Worm (Caenorhabditis elegans): ENCODE data around the gene sri-24.
A peak's percentile ranks its signal among the peaks of the same experiment; 100 is the strongest.
"Not testable (repeated sequence)": the region's sequence is repeated elsewhere in the genome, so short reads cannot be mapped to it uniquely, and the experiment has no call there.

sri-24 gene

DNA sequence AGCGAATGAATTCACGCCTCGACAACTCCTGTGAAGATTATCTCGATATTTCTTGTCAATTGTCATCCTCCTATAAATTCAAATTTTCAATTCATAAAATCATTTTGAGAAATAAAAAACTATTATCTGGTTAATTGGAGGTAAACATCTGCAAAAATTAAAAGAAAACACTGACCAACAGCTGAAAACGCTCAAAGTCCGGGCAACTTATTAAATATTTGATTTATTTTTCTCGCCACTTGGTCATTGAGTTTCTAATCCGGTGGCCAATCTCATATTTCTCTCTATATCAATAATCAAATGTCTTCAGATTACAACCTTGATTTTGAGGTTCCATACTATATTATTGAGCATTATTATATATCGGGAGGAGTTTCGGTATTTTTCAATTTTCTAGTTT is at the start of gene sri-24:
Gene sri-24 (plus strand): TSS at position 301 of the 400 bp plus-strand sequence.
- TF ChIP-seq lsy-12, ztf-4, lin-15B (tag; optimal IDR thresholded peaks at IDR 0.05): not testable (repeated sequence)

DNA sequence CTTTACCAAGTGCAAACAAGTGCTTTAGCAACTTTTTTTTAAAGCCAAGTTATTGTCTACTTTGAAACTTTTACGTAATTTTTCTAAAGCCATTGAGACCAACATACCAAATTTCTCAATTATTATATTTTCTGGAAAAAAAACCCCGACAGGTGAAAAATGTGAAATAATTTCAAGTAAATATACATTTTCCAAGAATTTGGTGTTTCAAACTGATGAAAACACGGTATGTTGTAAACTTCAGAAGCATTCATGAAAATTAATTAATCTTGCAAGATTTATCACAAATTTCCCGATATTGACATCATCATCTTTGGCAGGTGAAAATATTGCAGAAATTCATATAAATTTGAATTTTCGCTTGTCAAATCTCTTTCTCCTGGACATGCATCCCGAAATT is 49.3 kb upstream of the sri-24 start, which contains the start of gene srz-11:
Gene srz-11 (plus strand): TSS at position 386 of the 400 bp plus-strand sequence.
- no peak for TF ChIP-seq nfya-1 (tag; optimal IDR thresholded peaks at IDR 0.05; ENCODE audit: insufficient read depth)
- no peak for TF ChIP-seq elt-1 (tag; optimal IDR thresholded peaks at IDR 0.05)
- peak; percentile 15 for TF ChIP-seq nhr-11 (tag; optimal IDR thresholded peaks at IDR 0.05)
- no peak for TF ChIP-seq nhr-28 (tag; optimal IDR thresholded peaks at IDR 0.05)
- TF ChIP-seq nhr-23 (tag; optimal IDR thresholded peaks at IDR 0.05), result no peak

DNA sequence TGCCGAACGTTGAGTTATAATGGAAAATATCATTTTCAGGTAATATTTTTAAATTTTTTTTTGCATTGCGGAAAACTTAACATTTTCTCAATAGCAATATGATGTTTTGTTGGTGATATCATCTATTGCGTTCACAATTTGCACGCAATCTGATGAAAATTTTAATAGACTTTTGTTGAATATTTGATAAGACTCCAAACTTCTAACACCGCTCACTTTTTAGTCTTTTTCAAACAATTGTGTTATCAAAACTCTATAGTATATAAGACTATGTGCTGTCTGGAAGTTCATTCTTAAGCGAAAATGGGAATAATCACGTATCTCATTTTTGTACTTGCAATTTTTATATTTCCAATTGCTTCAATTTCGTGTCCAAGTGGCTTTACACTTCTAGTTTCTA is 36.5 kb upstream of the sri-24 start, which contains the start of gene clec-47:
Gene clec-47 (plus strand): TSS at position 301 of the 400 bp plus-strand sequence.
- TF ChIP-seq elt-2 (tag; optimal IDR thresholded peaks at IDR 0.05), result peak; percentile 3
- no peak for TF ChIP-seq tbx-2 (tag; optimal IDR thresholded peaks at IDR 0.05)

DNA sequence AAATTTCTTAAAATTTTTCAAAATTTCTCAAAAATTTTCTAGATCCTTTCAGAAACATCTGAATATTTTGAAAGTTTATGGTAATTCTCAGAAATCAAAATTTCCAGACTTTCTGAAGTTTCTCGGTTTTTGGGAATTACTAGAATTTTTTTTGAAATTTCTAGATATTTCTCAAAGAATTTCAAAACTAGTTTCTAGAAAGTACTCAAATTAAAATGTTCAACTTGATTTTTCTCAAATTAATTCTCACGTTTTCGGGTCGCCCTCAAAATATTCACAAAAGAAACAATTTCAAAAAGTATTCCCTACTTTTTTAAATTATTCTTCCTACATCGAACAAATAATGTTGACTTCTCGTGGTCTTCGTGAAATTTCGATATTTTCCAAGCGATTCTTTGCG is 32.2 kb upstream of the sri-24 start, which contains the start of gene T09F5.10:
Gene T09F5.10 (plus strand): TSS at position 301 of the 400 bp plus-strand sequence.
- TF ChIP-seq eor-1 (tag; optimal IDR thresholded peaks at IDR 0.05) (no peak), unc-39 (tag; optimal IDR thresholded peaks at IDR 0.05) (no peak), lin-15B (tag; optimal IDR thresholded peaks at IDR 0.05) (no peak), ZK546.5 (tag; optimal IDR thresholded peaks at IDR 0.05) (no peak), zag-1 (tag; optimal IDR thresholded peaks at IDR 0.05) (no peak), nhr-28 (tag; optimal IDR thresholded peaks at IDR 0.05) (no peak), nhr-237 (tag; optimal IDR thresholded peaks at IDR 0.05) (no peak), nhr-43 (tag; optimal IDR thresholded peaks at IDR 0.05; ENCODE audit: poor library complexity, severe bottlenecking) (no peak)

DNA sequence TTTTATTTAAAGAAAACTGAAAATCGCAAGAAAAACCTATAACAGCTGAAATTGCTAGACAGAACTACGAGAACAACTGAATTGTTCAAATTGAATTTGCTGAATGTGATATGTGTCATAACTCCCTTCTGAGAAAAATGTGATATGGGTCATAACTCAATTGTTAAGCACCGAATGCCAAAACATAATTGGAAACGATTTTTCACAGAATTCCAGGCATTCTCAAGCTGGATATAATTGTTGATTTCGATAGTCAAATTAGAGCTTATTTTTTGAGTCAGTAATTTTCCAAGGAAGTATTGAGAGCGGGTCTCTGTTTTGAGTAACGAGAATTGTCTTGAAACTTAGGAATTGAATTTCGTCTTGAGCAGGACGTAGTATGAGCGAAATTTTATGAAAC is 30.1 kb upstream of the sri-24 start:
- TF ChIP-seq hmg-11 (tag; optimal IDR thresholded peaks at IDR 0.05), result no peak
- TF ChIP-seq nhr-11 (tag; optimal IDR thresholded peaks at IDR 0.05), result peak; percentile 5

DNA sequence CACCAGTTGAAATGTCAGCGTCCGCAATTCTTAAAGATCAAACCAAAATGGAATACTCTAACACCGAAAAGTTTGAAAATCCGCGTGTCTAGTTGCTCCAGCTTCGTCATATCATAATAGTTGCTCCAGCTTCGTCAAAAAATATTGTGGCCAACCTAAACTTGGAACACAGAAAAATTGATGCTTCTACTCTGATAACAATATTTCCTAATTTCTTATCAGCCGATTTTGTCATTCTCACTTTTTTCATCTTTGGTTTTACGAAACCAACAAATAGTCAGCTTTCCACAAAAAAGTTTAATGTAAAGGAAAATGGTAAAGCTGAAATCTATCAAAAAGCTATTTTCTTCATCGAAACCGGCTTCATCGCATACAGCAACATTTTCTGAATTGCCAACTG is 29.6 kb upstream of the sri-24 start, which contains the start of gene fbxa-84:
Gene fbxa-84 (plus strand): TSS at position 34 of the 400 bp plus-strand sequence.
- TF ChIP-seq elt-2 (tag; optimal IDR thresholded peaks at IDR 0.05) (peak; percentile 54), nhr-76 (tag; optimal IDR thresholded peaks at IDR 0.05) (no peak)

DNA sequence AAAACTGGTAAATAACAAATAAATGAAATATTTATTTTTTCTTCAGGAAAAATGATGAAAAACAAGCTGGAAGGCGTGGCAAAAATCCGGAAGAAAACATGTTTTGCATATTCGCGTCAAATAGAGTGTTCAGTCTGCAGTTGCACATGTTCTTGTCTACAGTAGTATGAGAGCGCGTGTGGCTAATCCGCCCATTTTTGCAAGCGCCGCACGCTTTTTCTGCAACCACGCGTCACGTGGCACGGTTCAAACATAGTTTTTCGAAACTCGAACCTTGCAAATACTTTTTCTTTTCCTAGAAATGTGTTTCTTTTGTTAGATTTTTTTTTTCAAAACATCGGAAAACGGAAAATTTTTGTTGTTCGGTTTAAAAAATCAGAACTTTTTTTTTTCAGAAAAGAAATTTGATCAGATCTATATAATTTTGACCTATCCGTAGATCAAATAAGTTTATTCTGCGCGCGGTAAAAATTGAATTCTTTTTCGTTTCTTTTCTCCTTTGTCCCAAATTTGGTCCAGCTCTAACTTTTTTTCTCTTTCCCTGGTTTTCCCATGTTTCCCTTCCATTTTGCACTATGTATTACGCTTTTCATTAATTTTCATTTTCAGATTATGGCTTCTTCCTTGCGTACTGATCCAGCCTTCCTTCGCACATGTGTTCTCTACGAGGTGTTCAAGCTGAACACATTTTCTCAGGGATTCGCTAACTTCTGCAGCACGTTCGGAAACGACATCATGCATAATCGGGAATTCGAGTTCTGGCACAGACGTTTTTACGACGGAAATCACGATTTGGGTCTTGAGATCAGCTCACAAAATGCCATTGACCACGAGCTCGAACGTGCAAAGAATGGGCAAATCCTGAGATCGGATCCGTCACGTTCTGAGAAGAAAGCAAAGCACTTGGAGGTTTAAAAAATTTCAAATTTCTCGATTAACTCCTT is 27.6 kb upstream of the sri-24 start, which contains the start of gene Y75B12B.1:
Gene Y75B12B.1 (plus strand): TSS at position 603 of the 944 bp plus-strand sequence.
- TF ChIP-seq R02D3.7 (tag; optimal IDR thresholded peaks at IDR 0.05), result no peak
- no peak for TF ChIP-seq sea-2 (GFP tag; optimal IDR thresholded peaks at IDR 0.05)
- TF ChIP-seq ceh-82 (tag; optimal IDR thresholded peaks at IDR 0.05), result no peak
- TF ChIP-seq ZK546.5 (tag; optimal IDR thresholded peaks at IDR 0.05), result no peak
- no peak for TF ChIP-seq elt-2 (tag; optimal IDR thresholded peaks at IDR 0.05)
- no peak for TF ChIP-seq pqm-1 (tag; optimal IDR thresholded peaks at IDR 0.05)
- no peak for TF ChIP-seq nhr-76 (tag; optimal IDR thresholded peaks at IDR 0.05)
- no peak for TF ChIP-seq mdl-1 (tag; optimal IDR thresholded peaks at IDR 0.05)
- no peak for TF ChIP-seq unc-62 (GFP tag; optimal IDR thresholded peaks at IDR 0.05)
- TF ChIP-seq nhr-28 (tag; optimal IDR thresholded peaks at IDR 0.05), result no peak
- TF ChIP-seq hmg-11 (tag; optimal IDR thresholded peaks at IDR 0.05), result no peak
- TF ChIP-seq nfya-1 (tag; optimal IDR thresholded peaks at IDR 0.05; ENCODE audit: insufficient read depth), result no peak
- TF ChIP-seq jun-1 (tag; optimal IDR thresholded peaks at IDR 0.05), result no peak

All from whole organism, L3 larva.